Worm (Caenorhabditis elegans) whole organism, L2 larva: ENCODE data around the gene pcca-1.

Experiments used
- aly-2 ChIP-seq: fragments of 150-350 bp; optimal IDR thresholded peaks from 2 replicates; lab custom pipeline; 2014; ENCODE audit warnings: missing biosample characterization, missing genetic modification characterization
- ama-1 ChIP-seq: fragments of 150-350 bp; optimal IDR thresholded peaks from 2 replicates; lab custom pipeline; 2018; ENCODE audit warnings: inconsistent platforms
- blmp-1 ChIP-seq: sonication (generic microtip); optimal IDR thresholded peaks from 2 replicates; lab custom pipeline; 2017; ENCODE audit warnings: missing genetic modification characterization, mild to moderate bottlenecking, missing compliant biosample characterization, antibody characterized with exemption, moderate library complexity; ENCODE audit not compliant: insufficient read depth
- lin-11 ChIP-seq: fragments of 150-350 bp; sonication (generic microtip); optimal IDR thresholded peaks from 2 replicates; lab custom pipeline; 2014; ENCODE audit warnings: missing biosample characterization, missing genetic modification characterization, inconsistent platforms, mixed read lengths

ce11 chrX:7636037-7636436, 24.7 kb downstream of the pcca-1 start:
- no peak for TF ChIP-seq aly-2 (tag; lab: Kevin White, UChicago)
- no peak for TF ChIP-seq ama-1 (lab: Kevin White, UChicago)
- TF ChIP-seq lin-11: no peak
- TF ChIP-seq blmp-1 (tag; lab: Kevin White, UChicago): no peak
